Worm (Caenorhabditis elegans) whole organism, L3 larva: Measurements from ENCODE around the gene hlh-29.

ENCODE experiments used
- R02D3.7 ChIP-seq: fragments of 150-350 bp; optimal IDR thresholded peaks from 2 replicates; lab custom pipeline; 2014; ENCODE audit warnings: missing biosample characterization, missing genetic modification characterization
- ZK546.5 ChIP-seq: sonication (generic microtip); optimal IDR thresholded peaks from 2 replicates; lab custom pipeline; 2017; ENCODE audit warnings: missing biosample characterization, missing genetic modification characterization
- ama-1 ChIP-seq: fragments of 150-350 bp; optimal IDR thresholded peaks from 2 replicates; lab custom pipeline; 2018
- ceh-16 ChIP-seq: sonication (generic microtip); optimal IDR thresholded peaks from 2 replicates; lab custom pipeline; 2017; ENCODE audit warnings: missing biosample characterization, missing genetic modification characterization
- ceh-28 ChIP-seq: fragments of 150-350 bp; optimal IDR thresholded peaks from 2 replicates; lab custom pipeline; 2014; ENCODE audit warnings: missing biosample characterization, missing genetic modification reagents, missing genetic modification characterization
- ceh-82 ChIP-seq: fragments of 150-350 bp; optimal IDR thresholded peaks from 2 replicates; lab custom pipeline; 2014; ENCODE audit warnings: missing biosample characterization, missing genetic modification characterization
- ceh-9 ChIP-seq: sonication (generic microtip); optimal IDR thresholded peaks from 2 replicates; lab custom pipeline; 2018; ENCODE audit warnings: missing biosample characterization, missing genetic modification characterization
- daf-12 ChIP-seq: fragments of 150-350 bp; optimal IDR thresholded peaks from 2 replicates; lab custom pipeline; 2014; ENCODE audit warnings: missing biosample characterization, missing genetic modification reagents, missing genetic modification characterization
- egl-27 ChIP-seq: sonication (generic microtip); optimal IDR thresholded peaks from 4 replicates; lab custom pipeline; 2017; ENCODE audit warnings: missing biosample characterization, missing genetic modification reagents, missing genetic modification characterization
- egl-5 ChIP-seq: fragments of 150-350 bp; optimal IDR thresholded peaks from 2 replicates; lab custom pipeline; 2017; ENCODE audit warnings: missing biosample characterization, missing genetic modification reagents, missing genetic modification characterization, inconsistent platforms
- elt-1 ChIP-seq: fragments of 150-350 bp; optimal IDR thresholded peaks from 2 replicates; lab custom pipeline; 2014; ENCODE audit warnings: missing biosample characterization, missing genetic modification characterization
- elt-2 ChIP-seq: sonication (generic microtip); optimal IDR thresholded peaks from 2 replicates; lab custom pipeline; 2016; ENCODE audit warnings: missing genetic modification reagents, mild to moderate bottlenecking, missing genetic modification characterization, missing compliant biosample characterization
- fkh-10 ChIP-seq: sonication (generic microtip); optimal IDR thresholded peaks from 2 replicates; lab custom pipeline; 2017; ENCODE audit warnings: missing biosample characterization, missing genetic modification reagents, missing genetic modification characterization
- fos-1 ChIP-seq: fragments of 150-350 bp; optimal IDR thresholded peaks from 2 replicates; lab custom pipeline; 2014; ENCODE audit warnings: missing biosample characterization, missing genetic modification characterization
- hmg-11 ChIP-seq: sonication (generic microtip); optimal IDR thresholded peaks from 2 replicates; lab custom pipeline; 2016; ENCODE audit warnings: missing genetic modification characterization, missing compliant biosample characterization
- jun-1 ChIP-seq: fragments of 150-350 bp; optimal IDR thresholded peaks from 2 replicates; lab custom pipeline; 2014; ENCODE audit warnings: missing biosample characterization, missing genetic modification reagents, missing genetic modification characterization
- lin-15B ChIP-seq: fragments of 150-350 bp; optimal IDR thresholded peaks from 2 replicates; lab custom pipeline; 2014; ENCODE audit warnings: missing biosample characterization, missing genetic modification characterization
- lin-39 ChIP-seq: fragments of 150-350 bp; optimal IDR thresholded peaks from 2 replicates; lab custom pipeline; 2018; ENCODE audit warnings: missing biosample characterization, missing genetic modification reagents, missing genetic modification characterization
- lsy-12 ChIP-seq: sonication (generic microtip); optimal IDR thresholded peaks from 2 replicates; lab custom pipeline; 2016; ENCODE audit warnings: mild to moderate bottlenecking, missing genetic modification characterization, missing compliant biosample characterization
- mdl-1 ChIP-seq: fragments of 150-350 bp; optimal IDR thresholded peaks from 2 replicates; lab custom pipeline; 2014; ENCODE audit warnings: missing biosample characterization, missing genetic modification characterization
- mml-1 ChIP-seq: fragments of 150-350 bp; sonication (generic microtip); optimal IDR thresholded peaks from 3 replicates; lab custom pipeline; 2014; ENCODE audit warnings: missing biosample characterization, missing genetic modification characterization
- nfya-1 ChIP-seq: sonication (generic microtip); optimal IDR thresholded peaks from 2 replicates; lab custom pipeline; 2017; ENCODE audit warnings: missing genetic modification characterization, mild to moderate bottlenecking, missing compliant biosample characterization, antibody characterized with exemption, moderate library complexity; ENCODE audit not compliant: insufficient read depth
- nhr-11 ChIP-seq: fragments of 150-350 bp; optimal IDR thresholded peaks from 2 replicates; lab custom pipeline; 2014; ENCODE audit warnings: missing biosample characterization, missing genetic modification characterization
- nhr-23 ChIP-seq: fragments of 150-350 bp; optimal IDR thresholded peaks from 2 replicates; lab custom pipeline; 2014; ENCODE audit warnings: missing biosample characterization, missing genetic modification reagents, missing genetic modification characterization
- nhr-237 ChIP-seq: fragments of 150-350 bp; optimal IDR thresholded peaks from 2 replicates; lab custom pipeline; 2014; ENCODE audit warnings: missing biosample characterization, missing genetic modification characterization
- nhr-25 ChIP-seq: sonication (generic microtip); optimal IDR thresholded peaks from 2 replicates; lab custom pipeline; 2017; ENCODE audit warnings: missing biosample characterization, missing genetic modification characterization
- nhr-28 ChIP-seq: fragments of 150-350 bp; optimal IDR thresholded peaks from 2 replicates; lab custom pipeline; 2014; ENCODE audit warnings: missing biosample characterization, missing genetic modification characterization
- nhr-43 ChIP-seq: sonication (generic microtip); optimal IDR thresholded peaks from 2 replicates; lab custom pipeline; 2016; ENCODE audit warnings: mild to moderate bottlenecking, missing genetic modification characterization, missing compliant biosample characterization; ENCODE audit not compliant: poor library complexity, severe bottlenecking
- nhr-67 ChIP-seq: fragments of 150-350 bp; optimal IDR thresholded peaks from 2 replicates; lab custom pipeline; 2014; ENCODE audit warnings: missing biosample characterization, missing genetic modification characterization
- pha-4 ChIP-seq: fragments of 150-350 bp; optimal IDR thresholded peaks from 2 replicates; lab custom pipeline; 2014; ENCODE audit warnings: missing biosample characterization, missing genetic modification reagents, missing genetic modification characterization
- pqm-1 ChIP-seq: fragments of 150-350 bp; optimal IDR thresholded peaks from 2 replicates; lab custom pipeline; 2017; ENCODE audit warnings: missing biosample characterization, missing genetic modification characterization, inconsistent platforms
- sea-2 ChIP-seq: fragments of 150-350 bp; sonication (generic microtip); optimal IDR thresholded peaks from 4 replicates; lab custom pipeline; 2014; ENCODE audit warnings: missing biosample characterization, missing genetic modification reagents, missing genetic modification characterization
- skn-1 ChIP-seq: fragments of 150-350 bp; optimal IDR thresholded peaks from 2 replicates; lab custom pipeline; 2014; ENCODE audit warnings: missing biosample characterization, missing genetic modification characterization
- snpc-4 ChIP-seq: fragments of 150-350 bp; optimal IDR thresholded peaks from 2 replicates; lab custom pipeline; 2014; ENCODE audit warnings: missing biosample characterization, missing genetic modification characterization
- tbx-2 ChIP-seq: sonication (generic microtip); optimal IDR thresholded peaks from 2 replicates; lab custom pipeline; 2016; ENCODE audit warnings: mild to moderate bottlenecking, missing genetic modification characterization, missing compliant biosample characterization
- unc-39 ChIP-seq: sonication (generic microtip); optimal IDR thresholded peaks from 4 replicates; lab custom pipeline; 2017; ENCODE audit warnings: missing biosample characterization, missing genetic modification characterization
- unc-62 ChIP-seq: fragments of 150-350 bp; sonication (generic microtip); optimal IDR thresholded peaks from 4 replicates; lab custom pipeline; 2014; ENCODE audit warnings: missing biosample characterization, missing genetic modification reagents, missing genetic modification characterization
- zag-1 ChIP-seq: fragments of 150-350 bp; optimal IDR thresholded peaks from 2 replicates; lab custom pipeline; 2014; ENCODE audit warnings: missing biosample characterization, missing genetic modification characterization
- ztf-11 ChIP-seq: fragments of 150-350 bp; optimal IDR thresholded peaks from 2 replicates; lab custom pipeline; 2014; ENCODE audit warnings: missing biosample characterization, missing genetic modification characterization

hlh-29 gene

ce11 chrX:17510523-17510922, 37.9 kb downstream of the hlh-29 start:
- peak; percentile 88 for TF ChIP-seq elt-1 (tag; lab: Kevin White, UChicago)
- no peak for TF ChIP-seq ztf-11 (tag; lab: Kevin White, UChicago)
- TF ChIP-seq jun-1 (tag; lab: Kevin White, UChicago), result no peak
- TF ChIP-seq elt-2 (tag; lab: Kevin White, UChicago), result peak; percentile 35
- TF ChIP-seq skn-1 (tag; lab: Kevin White, UChicago), result no peak
- peak; percentile 35 for TF ChIP-seq pqm-1 (tag; lab: Kevin White, UChicago)
- TF ChIP-seq unc-39, result no peak
- TF ChIP-seq nhr-67 (tag; lab: Kevin White, UChicago), result no peak

ce11 chrX:17509048-17509776, 39.2 kb downstream of the hlh-29 start:
- TF ChIP-seq mml-1 (tag; lab: Kevin White, UChicago) (no peak), pha-4 (tag; lab: Kevin White, UChicago) (peak; percentile 60), ceh-16 (no peak), sea-2 (GFP tag; lab: Kevin White, UChicago) (no peak), elt-2 (tag; lab: Kevin White, UChicago) (peak; percentile 80), egl-27 (tag; lab: Kevin White, UChicago) (no peak), pqm-1 (tag; lab: Kevin White, UChicago) (peak; percentile 54), nhr-237 (tag; lab: Kevin White, UChicago) (no peak), nhr-67 (tag; lab: Kevin White, UChicago) (no peak), nhr-43 (tag; lab: Kevin White, UChicago) (no peak), fos-1 (tag; lab: Kevin White, UChicago) (no peak), egl-5 (tag; lab: Kevin White, UChicago) (no peak), nhr-25 (no peak)

- TF ChIP-seq daf-12 (no peak), nfya-1 (no peak), ZK546.5 (no peak), tbx-2 (tag; lab: Kevin White, UChicago) (no peak), ama-1 (lab: Kevin White, UChicago) (no peak), elt-1 (tag; lab: Kevin White, UChicago) (no peak), skn-1 (tag; lab: Kevin White, UChicago) (no peak), nhr-28 (no peak), ceh-9 (tag; lab: Kevin White, UChicago) (no peak)
- TF ChIP-seq, all 47 proteins: peak for 0
Measured at ce11 chrX:17508137-17508536, 40.3 kb downstream of the hlh-29 start.

- TF ChIP-seq unc-62 (GFP tag; lab: Kevin White, UChicago) (peak; percentile 42), nhr-43 (tag; lab: Kevin White, UChicago) (peak; percentile 64), mml-1 (tag; lab: Kevin White, UChicago) (no peak), nhr-237 (tag; lab: Kevin White, UChicago) (no peak), snpc-4 (tag; lab: Kevin White, UChicago) (peak; percentile 28), ceh-9 (tag; lab: Kevin White, UChicago) (no peak), lsy-12 (tag; lab: Kevin White, UChicago) (peak; percentile 23), ceh-16 (no peak), nhr-25 (peak; percentile 19), pha-4 (tag; lab: Kevin White, UChicago) (peak; percentile 87), mdl-1 (tag; lab: Kevin White, UChicago) (peak; percentile 87), ceh-82 (tag; lab: Kevin White, UChicago) (no peak), zag-1 (tag; lab: Kevin White, UChicago) (no peak), elt-2 (tag; lab: Kevin White, UChicago) (peak; percentile 85), lin-39 (tag; lab: Kevin White, UChicago) (peak; percentile 68), R02D3.7 (tag; lab: Kevin White, UChicago) (peak; percentile 53), egl-5 (tag; lab: Kevin White, UChicago) (peak; percentile 81), fkh-10 (GFP tag; lab: Kevin White, UChicago) (peak; percentile 26), elt-1 (tag; lab: Kevin White, UChicago) (peak; percentile 7), nfya-1 (peak; percentile 89), egl-27 (tag; lab: Kevin White, UChicago) (peak; percentile 70), lin-15B (peak; percentile 37), pqm-1 (tag; lab: Kevin White, UChicago) (peak; percentile 58), nhr-11 (tag; lab: Kevin White, UChicago) (peak; percentile 71), nhr-23 (tag; lab: Kevin White, UChicago) (peak; percentile 60), daf-12 (peak; percentile 36), ceh-28 (tag; lab: Kevin White, UChicago) (peak; percentile 78), tbx-2 (tag; lab: Kevin White, UChicago) (peak; percentile 71), hmg-11 (tag; lab: Kevin White, UChicago) (peak; percentile 70), fos-1 (tag; lab: Kevin White, UChicago) (no peak)
Measured at ce11 chrX:17505547-17506181, 42.8 kb downstream of the hlh-29 start.
